Worm (Caenorhabditis elegans) whole organism, young adult: Measurements from ENCODE around the gene ugt-53.
A peak's percentile ranks its signal among the peaks of the same experiment; 100 is the strongest.

Experiments used
- B0035.1 ChIP-seq: sonication (generic microtip); optimal IDR thresholded peaks from 2 replicates; lab custom pipeline; 2016; ENCODE audit warnings: missing genetic modification characterization, mild to moderate bottlenecking, missing compliant biosample characterization, missing genotype, missing genetic modification reagents
- C17E4.6 ChIP-seq: fragments of 200-800 bp; sonication (Bioruptor generic); IDR thresholded peaks from 2 replicates; pipeline ENCODE4 v1.3.6; 2022; ENCODE audit warnings: missing genetic modification reagents, missing genetic modification characterization, missing compliant biosample characterization
- F10E7.11 ChIP-seq: sonication (generic microtip); optimal IDR thresholded peaks from 2 replicates; lab custom pipeline; 2017; ENCODE audit warnings: mild to moderate bottlenecking, missing genetic modification characterization, moderate library complexity, missing compliant biosample characterization
- F33H1.4 ChIP-seq: fragments of 200-800 bp; sonication (Bioruptor generic); IDR thresholded peaks from 2 replicates; pipeline ENCODE4 v1.3.6; 2022; ENCODE audit warnings: missing genetic modification reagents, missing genetic modification characterization, missing compliant biosample characterization
- F57C9.4 ChIP-seq: sonication (generic microtip); optimal IDR thresholded peaks from 2 replicates; lab custom pipeline; 2017; ENCODE audit warnings: mild to moderate bottlenecking, missing genetic modification characterization, missing compliant biosample characterization
- T07F8.4 ChIP-seq: sonication (generic microtip); optimal IDR thresholded peaks from 2 replicates; lab custom pipeline; 2016; ENCODE audit warnings: mild to moderate bottlenecking, missing genetic modification characterization, moderate library complexity, missing compliant biosample characterization
- Y79H2A.3 ChIP-seq: fragments of 200-800 bp; sonication (Bioruptor generic); conservative IDR thresholded peaks from 2 replicates; pipeline ENCODE4 v1.3.6; 2022; ENCODE audit warnings: missing genetic modification reagents, missing genetic modification characterization, missing compliant biosample characterization
- ZK185.1 ChIP-seq: sonication (generic microtip); optimal IDR thresholded peaks from 2 replicates; lab custom pipeline; 2016; ENCODE audit warnings: mild to moderate bottlenecking, missing genetic modification characterization, missing compliant biosample characterization; ENCODE audit not compliant: poor library complexity, severe bottlenecking
- akir-1 ChIP-seq: fragments of 200-800 bp; sonication (Bioruptor generic); optimal IDR thresholded peaks from 2 replicates; lab custom pipeline; 2018; ENCODE audit warnings: mild to moderate bottlenecking, missing genetic modification characterization, moderate library complexity, missing compliant biosample characterization
- ceh-100 ChIP-seq: fragments of 200-800 bp; sonication (Bioruptor generic); IDR thresholded peaks from 2 replicates; pipeline ENCODE4 v1.3.6; 2022; ENCODE audit warnings: missing genetic modification reagents, missing genetic modification characterization, missing compliant biosample characterization
- ceh-79 ChIP-seq: sonication (generic microtip); optimal IDR thresholded peaks from 2 replicates; lab custom pipeline; 2017; ENCODE audit warnings: mild to moderate bottlenecking, missing genetic modification characterization, missing compliant biosample characterization
- chd-7 ChIP-seq: sonication (generic microtip); optimal IDR thresholded peaks from 2 replicates; lab custom pipeline; 2016; ENCODE audit warnings: mild to moderate bottlenecking, missing genetic modification characterization, moderate library complexity, missing compliant biosample characterization
- efl-1 ChIP-seq: fragments of 150-350 bp; optimal IDR thresholded peaks from 2 replicates; lab custom pipeline; 2014; ENCODE audit warnings: missing biosample characterization, missing genetic modification reagents, missing genetic modification characterization
- egrh-3 ChIP-seq: fragments of 200-800 bp; sonication (Bioruptor generic); IDR thresholded peaks from 2 replicates; pipeline ENCODE4 v1.3.6; 2022; ENCODE audit warnings: missing genetic modification reagents, missing genetic modification characterization, missing compliant biosample characterization
- hmg-1.2 ChIP-seq: fragments of 200-800 bp; sonication (Bioruptor generic); IDR thresholded peaks from 2 replicates; pipeline ENCODE4 v1.3.6; 2022; ENCODE audit warnings: missing genetic modification reagents, missing genetic modification characterization, missing compliant biosample characterization
- hrde-1 ChIP-seq: sonication (generic microtip); optimal IDR thresholded peaks from 2 replicates; lab custom pipeline; 2016; ENCODE audit warnings: missing genetic modification characterization, mild to moderate bottlenecking, missing compliant biosample characterization, moderate library complexity, missing genotype, missing genetic modification reagents, borderline replicate concordance
- lir-1 ChIP-seq: fragments of 200-800 bp; sonication (Bioruptor generic); conservative IDR thresholded peaks from 2 replicates; pipeline ENCODE4 v1.3.6; 2022; ENCODE audit warnings: missing genetic modification reagents, missing genetic modification characterization, missing compliant biosample characterization
- madf-10 ChIP-seq: sonication (generic microtip); optimal IDR thresholded peaks from 2 replicates; lab custom pipeline; 2016; ENCODE audit warnings: mild to moderate bottlenecking, missing genetic modification characterization, missing compliant biosample characterization
- madf-3 ChIP-seq: fragments of 200-800 bp; sonication (Bioruptor generic); IDR thresholded peaks from 2 replicates; pipeline ENCODE4 v1.3.6; 2022; ENCODE audit warnings: missing genetic modification reagents, missing genetic modification characterization, missing compliant biosample characterization
- mxl-1 ChIP-seq: sonication (generic microtip); optimal IDR thresholded peaks from 2 replicates; lab custom pipeline; 2016; ENCODE audit warnings: missing genetic modification characterization, missing compliant biosample characterization
- nfya-2 ChIP-seq: fragments of 200-800 bp; sonication (Bioruptor generic); IDR thresholded peaks from 2 replicates; pipeline ENCODE4 v1.3.6; 2022; ENCODE audit warnings: missing genetic modification reagents, missing genetic modification characterization, missing compliant biosample characterization
- nhr-80 ChIP-seq: sonication (generic microtip); optimal IDR thresholded peaks from 2 replicates; lab custom pipeline; 2016; ENCODE audit warnings: missing genetic modification characterization, missing compliant biosample characterization
- sea-2 ChIP-seq: fragments of 200-800 bp; sonication (Bioruptor generic); IDR thresholded peaks from 2 replicates; pipeline ENCODE4 v1.3.6; 2022; ENCODE audit warnings: missing genetic modification characterization, missing compliant biosample characterization
- snpc-1.1 ChIP-seq: sonication (generic microtip); optimal IDR thresholded peaks from 2 replicates; lab custom pipeline; 2017; ENCODE audit warnings: missing genetic modification characterization, mild to moderate bottlenecking, missing compliant biosample characterization, antibody characterized with exemption, moderate library complexity, missing genotype, missing genetic modification reagents; ENCODE audit not compliant: insufficient read depth
- snpc-4 ChIP-seq, 5 experiments: fragments of 150-350 bp in 1 of 5; sonication (generic microtip) in 4 of 5; optimal IDR thresholded peaks; 2 replicates each; lab custom pipeline; 2014 to 2018; ENCODE audit warnings: missing genetic modification characterization in 5 of 5, missing biosample characterization in 3 of 5, antibody characterized with exemption in 2 of 5, mild to moderate bottlenecking in 2 of 5, missing compliant biosample characterization in 2 of 5, missing genotype in 2 of 5, moderate library complexity in 2 of 5, missing genetic modification reagents in 1 of 5
- somi-1 ChIP-seq: fragments of 200-800 bp; sonication (Bioruptor generic); optimal IDR thresholded peaks from 2 replicates; lab custom pipeline; 2018; ENCODE audit warnings: mild to moderate bottlenecking, missing genetic modification characterization, missing compliant biosample characterization
- tbp1 ChIP-seq: fragments of 200-800 bp; sonication (Bioruptor generic); optimal IDR thresholded peaks from 2 replicates; lab custom pipeline; 2018; ENCODE audit warnings: mild to moderate bottlenecking, missing genetic modification characterization, missing compliant biosample characterization
- tbx-9 ChIP-seq: sonication (generic microtip); optimal IDR thresholded peaks from 2 replicates; lab custom pipeline; 2016; ENCODE audit warnings: borderline replicate concordance, missing genetic modification characterization, inconsistent platforms, missing compliant biosample characterization
- xnd-1 ChIP-seq: sonication (generic microtip); optimal IDR thresholded peaks from 2 replicates; lab custom pipeline; 2016; ENCODE audit warnings: missing genotype, missing genetic modification reagents, missing genetic modification characterization, missing compliant biosample characterization
- zfh-2 ChIP-seq: fragments of 200-800 bp; sonication (Bioruptor generic); conservative IDR thresholded peaks from 2 replicates; pipeline ENCODE4 v1.3.6; 2022; ENCODE audit warnings: missing genetic modification reagents, missing genetic modification characterization, missing compliant biosample characterization
- ztf-18 ChIP-seq: sonication (generic microtip); optimal IDR thresholded peaks from 2 replicates; lab custom pipeline; 2016; ENCODE audit warnings: missing genotype, mild to moderate bottlenecking, missing genetic modification characterization, missing compliant biosample characterization
- ztf-22 ChIP-seq: fragments of 200-800 bp; sonication (Bioruptor generic); optimal IDR thresholded peaks from 2 replicates; lab custom pipeline; 2018; ENCODE audit warnings: mild to moderate bottlenecking, missing genetic modification characterization, moderate library complexity, missing compliant biosample characterization
- ztf-25 ChIP-seq: fragments of 200-800 bp; sonication (Bioruptor generic); IDR thresholded peaks from 2 replicates; pipeline ENCODE4 v1.3.6; 2022; ENCODE audit warnings: missing genetic modification reagents, missing genetic modification characterization, missing compliant biosample characterization
- ztf-3 ChIP-seq: fragments of 200-800 bp; sonication (Bioruptor generic); optimal IDR thresholded peaks from 2 replicates; lab custom pipeline; 2018; ENCODE audit warnings: mild to moderate bottlenecking, missing genetic modification characterization, missing compliant biosample characterization

The ugt-53 gene

ce11 chrV:2849071-2849470, at the start of gene ugt-53:
Gene ugt-53 (plus strand): TSS chrV:2849343.
- peak; percentile 48 for TF ChIP-seq nhr-80 (tag; lab: Kevin White, UChicago)
- TF ChIP-seq ceh-100 (GFP tag; lab: Robert Waterston, UW), result no peak

DNA sequence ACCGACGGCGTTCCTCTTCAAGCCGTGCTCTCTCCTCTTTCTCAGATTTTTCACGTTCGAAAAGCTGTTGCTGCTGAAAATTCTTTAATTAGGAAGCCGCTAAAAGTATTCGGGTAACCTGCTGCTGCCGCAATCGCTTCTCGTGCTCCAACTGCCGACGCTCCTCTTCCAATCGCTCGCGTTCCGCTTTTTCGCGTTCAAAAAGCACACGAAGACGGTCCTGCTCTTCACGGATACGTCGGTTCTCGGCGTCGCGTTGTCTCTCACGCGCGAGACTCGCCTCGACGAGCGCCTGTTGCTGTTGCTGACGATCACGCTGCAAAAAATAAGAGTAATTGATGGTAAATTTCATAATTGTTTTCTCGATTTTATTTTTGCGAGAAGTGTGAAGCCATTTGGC, 48.5 kb upstream of the ugt-53 start:
- TF ChIP-seq zfh-2 (GFP tag; lab: Robert Waterston, UW), result peak; percentile 65; the same call in 1 of the 2 replicates
- TF ChIP-seq egrh-3, result peak; percentile 11; the same call in 1 of the 2 replicates
- TF ChIP-seq tbx-9 (tag; lab: Kevin White, UChicago), result no peak

DNA sequence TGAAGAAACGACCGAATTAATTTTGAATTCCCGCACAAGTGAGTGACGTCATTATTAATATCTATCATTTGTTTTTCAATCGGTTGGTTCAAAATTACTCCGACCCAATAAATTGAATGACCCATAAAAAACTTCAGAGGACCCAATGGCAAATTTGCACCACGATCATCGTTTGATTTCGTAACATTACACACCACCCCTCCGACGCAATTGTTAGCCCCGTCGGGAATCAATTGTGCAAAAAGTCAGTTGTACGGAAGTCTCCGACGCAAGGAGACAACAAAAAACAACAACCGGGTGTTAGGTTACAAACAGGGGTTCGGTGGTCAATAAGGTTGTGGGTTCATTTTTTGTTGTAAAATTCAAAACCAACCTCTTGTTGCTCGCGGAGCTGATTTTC, 47.2 kb upstream of the ugt-53 start:
- TF ChIP-seq mxl-1 (no peak), C17E4.6 (GFP tag; lab: Robert Waterston, UW) (no peak), madf-10 (no peak), chd-7 (no peak), hmg-1.2 (GFP tag; lab: Robert Waterston, UW) (no peak), F33H1.4 (GFP tag; lab: Robert Waterston, UW) (no peak), lir-1 (GFP tag; lab: Robert Waterston, UW) (no peak), snpc-4 (GFP tag; optimal IDR thresholded peaks at IDR 0.05; lab: Kevin White, UChicago) (no peak), snpc-4 (tag; optimal IDR thresholded peaks at IDR 0.05; lab: Kevin White, UChicago) (no peak), hrde-1 (no peak), ztf-25 (GFP tag; lab: Robert Waterston, UW) (no peak)

DNA sequence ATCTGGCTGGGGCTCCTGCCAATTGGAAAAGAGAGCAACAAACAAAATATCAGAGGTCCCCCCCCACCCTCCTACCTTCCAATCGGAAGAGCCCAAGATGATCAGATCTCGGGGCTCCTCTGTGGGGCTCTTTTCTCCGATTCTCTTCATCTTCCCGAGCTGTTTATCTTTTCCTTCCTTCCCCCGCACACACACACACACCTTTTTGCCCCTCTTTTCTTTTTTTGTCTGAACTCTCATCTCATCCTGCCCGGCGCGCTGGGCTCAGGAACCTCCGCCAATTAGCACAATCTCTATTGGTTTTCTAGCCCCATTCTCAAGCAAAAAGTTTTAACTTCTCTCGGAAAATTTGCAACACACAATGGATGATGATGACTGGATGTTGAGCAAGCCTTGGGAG, 45.9 kb upstream of the ugt-53 start:
- peak; percentile 57 for TF ChIP-seq zfh-2 (GFP tag; lab: Robert Waterston, UW)
- no peak for TF ChIP-seq ztf-18 (tag; lab: Kevin White, UChicago)
- TF ChIP-seq xnd-1 (tag; lab: Kevin White, UChicago), result no peak

ce11 chrV:2807760-2808159, 41.4 kb upstream of the ugt-53 start, which contains the start of gene ketn-1:
Gene ketn-1 (minus strand): TSS chrV:2807860.
- no peak for TF ChIP-seq Y79H2A.3

DNA sequence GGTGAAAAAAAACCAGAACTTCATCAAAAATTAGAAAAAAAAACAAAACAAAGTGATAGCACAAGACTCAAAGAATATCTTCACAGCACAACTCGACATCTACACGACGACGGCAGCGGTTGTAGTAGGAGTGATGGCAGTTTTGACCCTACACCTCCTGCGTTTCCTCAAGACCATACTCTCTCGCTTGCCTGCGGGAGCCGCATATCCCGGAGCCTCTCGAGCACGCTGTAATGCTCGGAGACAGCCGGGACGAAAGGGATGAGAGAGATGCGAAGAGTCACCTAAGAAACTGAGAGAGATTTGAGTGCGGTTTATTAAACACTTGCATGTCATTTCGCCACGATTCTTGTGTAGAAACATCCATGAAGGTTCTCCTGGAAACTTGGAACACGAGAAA, 39.7 kb upstream of the ugt-53 start:
- TF ChIP-seq ZK185.1 (tag; lab: Kevin White, UChicago) (no peak), ceh-79 (tag; lab: Kevin White, UChicago) (no peak), ztf-3 (no peak), efl-1 (GFP tag; lab: Kevin White, UChicago) (no peak), F57C9.4 (no peak), snpc-1.1 (tag; lab: Kevin White, UChicago) (no peak), xnd-1 (tag; lab: Kevin White, UChicago) (no peak), nfya-2 (GFP tag; lab: Robert Waterston, UW) (no peak), hrde-1 (no peak), ztf-18 (tag; lab: Kevin White, UChicago) (no peak), snpc-4 (GFP tag; optimal IDR thresholded peaks at IDR 0.05; lab: Kevin White, UChicago) (no peak), snpc-4 (tag; optimal IDR thresholded peaks at IDR 0.05; lab: Kevin White, UChicago) (no peak), ztf-22 (GFP tag; lab: Kevin White, UChicago) (no peak), akir-1 (GFP tag; lab: Kevin White, UChicago) (no peak), madf-3 (GFP tag; lab: Robert Waterston, UW) (no peak), F10E7.11 (tag; lab: Kevin White, UChicago) (no peak), T07F8.4 (tag; lab: Kevin White, UChicago) (no peak), somi-1 (no peak), B0035.1 (no peak), sea-2 (no peak), tbp1 (no peak)
- TF ChIP-seq, all 124 proteins: peak for 0
